Fruit fly (Drosophila melanogaster) whole organism, embryonic: Measurements from ENCODE around the gene Pig1.

Experiments used
- ATbp ChIP-seq: fragments of 200-800 bp; sonication (Bioruptor generic); optimal IDR thresholded peaks from 2 replicates; lab custom pipeline; 2017; ENCODE audit warnings: missing biosample characterization, mild to moderate bottlenecking, missing genetic modification characterization, missing genetic modification reagents
- CG1024 ChIP-seq: fragments of 200-800 bp; sonication (Bioruptor generic); IDR thresholded peaks from 2 replicates; pipeline ENCODE4 v1.3.6; 2022; ENCODE audit warnings: missing biosample characterization, missing genetic modification characterization
- CG10321 ChIP-seq: fragments of 200-800 bp; sonication (Bioruptor generic); IDR thresholded peaks from 2 replicates; pipeline ENCODE4 v1.3.6; 2022; ENCODE audit warnings: missing biosample characterization, missing genetic modification characterization
- CG11456 ChIP-seq: fragments of 200-800 bp; sonication (Bioruptor generic); IDR thresholded peaks from 3 replicates; pipeline ENCODE4 v1.3.6; 2022; ENCODE audit warnings: missing biosample characterization, missing genetic modification characterization
- CG12155 ChIP-seq: fragments of 200-800 bp; sonication (Bioruptor generic); optimal IDR thresholded peaks from 3 replicates; lab custom pipeline; 2016; ENCODE audit warnings: missing biosample characterization, missing genetic modification characterization
- CG12659 ChIP-seq: fragments of 200-800 bp; sonication (Bioruptor generic); optimal IDR thresholded peaks from 3 replicates; lab custom pipeline; 2017; ENCODE audit warnings: mild to moderate bottlenecking, missing biosample characterization, missing genetic modification reagents, missing genetic modification characterization
- CG13424 ChIP-seq: fragments of 200-800 bp; sonication (Bioruptor generic); optimal IDR thresholded peaks from 2 replicates; lab custom pipeline; 2019; ENCODE audit warnings: missing biosample characterization, mild to moderate bottlenecking, missing genetic modification characterization, moderate library complexity
- CG14014 ChIP-seq: fragments of 200-800 bp; sonication (Bioruptor generic); IDR thresholded peaks from 2 replicates; pipeline ENCODE4 v1.3.6; 2022; ENCODE audit warnings: missing biosample characterization, missing genetic modification characterization
- CG14860 ChIP-seq: fragments of 200-800 bp; sonication (Bioruptor generic); IDR thresholded peaks from 3 replicates; pipeline ENCODE4 v1.3.6; 2022; ENCODE audit warnings: missing biosample characterization, missing genetic modification characterization; ENCODE audit not compliant: partially characterized antibody
- CG15479 ChIP-seq: fragments of 200-800 bp; sonication (Bioruptor generic); optimal IDR thresholded peaks from 3 replicates; lab custom pipeline; 2019; ENCODE audit warnings: missing biosample characterization, mild to moderate bottlenecking, missing genetic modification characterization, moderate library complexity
- CG16815 ChIP-seq: fragments of 200-800 bp; sonication (Bioruptor generic); optimal IDR thresholded peaks from 3 replicates; lab custom pipeline; 2017; ENCODE audit warnings: missing biosample characterization, mild to moderate bottlenecking, missing genetic modification characterization
- CG18262 ChIP-seq: fragments of 200-800 bp; optimal IDR thresholded peaks from 3 replicates; lab custom pipeline; 2019; ENCODE audit warnings: missing biosample characterization, mild to moderate bottlenecking, missing genetic modification characterization, moderate library complexity
- CG1832 ChIP-seq: fragments of 200-800 bp; sonication (Bioruptor generic); optimal IDR thresholded peaks from 2 replicates; lab custom pipeline; 2017; ENCODE audit warnings: missing biosample characterization, mild to moderate bottlenecking, missing genetic modification characterization, inconsistent platforms
- CG2116 ChIP-seq: fragments of 200-800 bp; sonication (Bioruptor generic); optimal IDR thresholded peaks from 3 replicates; lab custom pipeline; 2018; ENCODE audit warnings: missing biosample characterization, mild to moderate bottlenecking, missing genetic modification characterization
- CG34422 ChIP-seq: fragments of 200-800 bp; sonication (Bioruptor generic); IDR thresholded peaks from 3 replicates; pipeline ENCODE4 v1.3.6; 2022; ENCODE audit warnings: missing biosample characterization, missing genetic modification characterization
- CG3995 ChIP-seq: fragments of 200-800 bp; sonication (Bioruptor generic); optimal IDR thresholded peaks from 3 replicates; lab custom pipeline; 2016; ENCODE audit warnings: missing biosample characterization, missing genetic modification characterization
- CG4424 ChIP-seq: fragments of 200-800 bp; sonication (Bioruptor generic); optimal IDR thresholded peaks from 3 replicates; lab custom pipeline; 2016; ENCODE audit warnings: missing biosample characterization, missing genetic modification characterization
- CG7357 ChIP-seq: fragments of 200-800 bp; sonication (Bioruptor generic); IDR thresholded peaks from 3 replicates; pipeline ENCODE4 v1.3.6; 2022; ENCODE audit warnings: missing biosample characterization, missing genetic modification characterization
- CG7745 ChIP-seq: fragments of 200-800 bp; sonication (Bioruptor generic); optimal IDR thresholded peaks from 2 replicates; lab custom pipeline; 2018; ENCODE audit warnings: missing biosample characterization, mild to moderate bottlenecking, missing genetic modification characterization, moderate library complexity
- CG8290 ChIP-seq, 3 experiments: fragments of 200-800 bp; sonication (Bioruptor generic); optimal IDR thresholded peaks; 2 replicates each; lab custom pipeline; 2016 to 2019; ENCODE audit warnings: missing biosample characterization in 3 of 3, missing genetic modification characterization in 3 of 3, mild to moderate bottlenecking in 2 of 3, moderate library complexity in 1 of 3
- D19A ChIP-seq: fragments of 200-800 bp; optimal IDR thresholded peaks from 3 replicates; lab custom pipeline; 2019; ENCODE audit warnings: missing biosample characterization, mild to moderate bottlenecking, missing genetic modification characterization, moderate library complexity
- Dip3 ChIP-seq: fragments of 200-800 bp; sonication (Bioruptor generic); optimal IDR thresholded peaks from 3 replicates; lab custom pipeline; 2016; ENCODE audit warnings: missing biosample characterization, missing genetic modification characterization
- E2f1 ChIP-seq: fragments of 200-800 bp; sonication (Bioruptor generic); IDR thresholded peaks from 2 replicates; pipeline ENCODE4 v1.3.6; 2022; ENCODE audit warnings: missing biosample characterization, missing genetic modification characterization
- Hand ChIP-seq: fragments of 200-800 bp; sonication (Bioruptor generic); optimal IDR thresholded peaks from 2 replicates; lab custom pipeline; 2017; ENCODE audit warnings: mild to moderate bottlenecking, missing biosample characterization, missing genetic modification reagents, missing genetic modification characterization
- MBD-R2 ChIP-seq: fragments of 200-800 bp; sonication (Bioruptor generic); IDR thresholded peaks from 2 replicates; pipeline ENCODE4 v1.3.6; 2022; ENCODE audit warnings: missing biosample characterization, missing genetic modification characterization
- Opbp ChIP-seq: fragments of 200-800 bp; sonication (Bioruptor generic); IDR thresholded peaks from 3 replicates; pipeline ENCODE4 v1.3.6; 2022; ENCODE audit warnings: missing biosample characterization, missing genetic modification characterization; ENCODE audit not compliant: partially characterized antibody
- Pdp1 ChIP-seq, 2 experiments: fragments of 200-800 bp; sonication (Bioruptor generic); optimal IDR thresholded peaks; 3 replicates each; lab custom pipeline; 2016; ENCODE audit warnings: missing biosample characterization in 2 of 2, missing genetic modification characterization in 2 of 2, mild to moderate bottlenecking in 1 of 2, moderate library complexity in 1 of 2
- Stat92E ChIP-seq, 3 experiments: fragments of >200 bp in 2 of 3; fragments of 200-800 bp in 1 of 3; sonication (Bioruptor generic) in 1 of 3; optimal IDR thresholded peaks; 2 replicates each; lab custom pipeline; 2017 to 2019; ENCODE audit warnings: missing biosample characterization in 3 of 3, missing genetic modification characterization in 3 of 3, mild to moderate bottlenecking in 1 of 3, moderate library complexity in 1 of 3
- Tbp ChIP-seq: fragments of >200 bp; optimal IDR thresholded peaks from 2 replicates; lab custom pipeline; 2018; ENCODE audit warnings: missing biosample characterization, missing genetic modification characterization
- Xrp1 ChIP-seq: fragments of 200-800 bp; sonication (Bioruptor generic); IDR thresholded peaks from 2 replicates; pipeline ENCODE4 v1.3.6; 2022; ENCODE audit warnings: missing biosample characterization, missing genetic modification characterization
- ap ChIP-seq: fragments of 200-800 bp; sonication (Bioruptor generic); IDR thresholded peaks from 2 replicates; pipeline ENCODE4 v1.3.6; 2022; ENCODE audit warnings: missing biosample characterization, missing genetic modification characterization
- bowl ChIP-seq: fragments of 200-800 bp; sonication (Bioruptor generic); IDR thresholded peaks from 2 replicates; pipeline ENCODE4 v1.3.6; 2022; ENCODE audit warnings: missing biosample characterization, missing genetic modification characterization
- caup ChIP-seq: fragments of 200-800 bp; sonication (Bioruptor generic); optimal IDR thresholded peaks from 3 replicates; lab custom pipeline; 2017; ENCODE audit warnings: missing biosample characterization, mild to moderate bottlenecking, missing genetic modification characterization, moderate library complexity; ENCODE audit not compliant: severe bottlenecking
- chn ChIP-seq: fragments of 200-800 bp; sonication (Bioruptor generic); optimal IDR thresholded peaks from 2 replicates; lab custom pipeline; 2016; ENCODE audit warnings: missing biosample characterization, missing genetic modification characterization
- corto ChIP-seq: fragments of 200-800 bp; sonication (Bioruptor generic); optimal IDR thresholded peaks from 2 replicates; lab custom pipeline; 2016; ENCODE audit warnings: missing biosample characterization, mild to moderate bottlenecking, missing genetic modification characterization, moderate library complexity
- crp ChIP-seq, 2 experiments: fragments of 200-800 bp; sonication (Bioruptor generic); optimal IDR thresholded peaks; 2 replicates in 1 of 2; 3 replicates in 1 of 2; lab custom pipeline; 2017; ENCODE audit warnings: missing biosample characterization in 2 of 2, missing genetic modification characterization in 2 of 2, mild to moderate bottlenecking in 1 of 2, moderate library complexity in 1 of 2
- disco-r ChIP-seq: fragments of 200-800 bp; sonication (Bioruptor generic); optimal IDR thresholded peaks from 2 replicates; lab custom pipeline; 2016; ENCODE audit warnings: missing biosample characterization, missing genetic modification characterization
- dpn ChIP-seq, 2 experiments: fragments of 200-800 bp; sonication (Bioruptor generic); optimal IDR thresholded peaks; 3 replicates each; lab custom pipeline; 2016; ENCODE audit warnings: missing biosample characterization in 2 of 2, missing genetic modification characterization in 2 of 2
- fd64A ChIP-seq: fragments of 200-800 bp; sonication (Bioruptor generic); optimal IDR thresholded peaks from 3 replicates; lab custom pipeline; 2018; ENCODE audit warnings: missing biosample characterization, mild to moderate bottlenecking, missing genetic modification characterization
- gcm2 ChIP-seq: fragments of 200-800 bp; sonication (Bioruptor generic); optimal IDR thresholded peaks from 2 replicates; lab custom pipeline; 2016; ENCODE audit warnings: missing biosample characterization, missing genetic modification characterization
- kay ChIP-seq: fragments of 200-800 bp; sonication (Bioruptor generic); optimal IDR thresholded peaks from 2 replicates; lab custom pipeline; 2016; ENCODE audit warnings: missing biosample characterization, missing genetic modification characterization
- luna ChIP-seq: fragments of 200-800 bp; sonication (Bioruptor generic); optimal IDR thresholded peaks from 2 replicates; lab custom pipeline; 2016; ENCODE audit warnings: missing biosample characterization, missing genetic modification characterization
- mirr ChIP-seq: fragments of 200-800 bp; sonication (Bioruptor generic); optimal IDR thresholded peaks from 3 replicates; lab custom pipeline; 2018; ENCODE audit warnings: missing biosample characterization, mild to moderate bottlenecking, missing genetic modification characterization
- psq ChIP-seq: fragments of 200-800 bp; sonication (Bioruptor generic); optimal IDR thresholded peaks from 2 replicates; lab custom pipeline; 2017; ENCODE audit warnings: missing biosample characterization, missing genetic modification characterization
- sc ChIP-seq, 3 experiments: fragments of >200 bp in 2 of 3; fragments of 200-800 bp in 1 of 3; sonication (Bioruptor generic) in 1 of 3; optimal IDR thresholded peaks; 2 replicates in 2 of 3; 3 replicates in 1 of 3; lab custom pipeline; 2017; ENCODE audit warnings: mild to moderate bottlenecking in 1 of 3, missing biosample characterization in 1 of 3, missing genetic modification characterization in 1 of 3, missing genetic modification reagents in 1 of 3
- sd ChIP-seq: fragments of 200-800 bp; sonication (Bioruptor generic); optimal IDR thresholded peaks from 3 replicates; lab custom pipeline; 2018; ENCODE audit warnings: missing biosample characterization, mild to moderate bottlenecking, missing genetic modification characterization, moderate library complexity

Gene Pig1

DNA sequence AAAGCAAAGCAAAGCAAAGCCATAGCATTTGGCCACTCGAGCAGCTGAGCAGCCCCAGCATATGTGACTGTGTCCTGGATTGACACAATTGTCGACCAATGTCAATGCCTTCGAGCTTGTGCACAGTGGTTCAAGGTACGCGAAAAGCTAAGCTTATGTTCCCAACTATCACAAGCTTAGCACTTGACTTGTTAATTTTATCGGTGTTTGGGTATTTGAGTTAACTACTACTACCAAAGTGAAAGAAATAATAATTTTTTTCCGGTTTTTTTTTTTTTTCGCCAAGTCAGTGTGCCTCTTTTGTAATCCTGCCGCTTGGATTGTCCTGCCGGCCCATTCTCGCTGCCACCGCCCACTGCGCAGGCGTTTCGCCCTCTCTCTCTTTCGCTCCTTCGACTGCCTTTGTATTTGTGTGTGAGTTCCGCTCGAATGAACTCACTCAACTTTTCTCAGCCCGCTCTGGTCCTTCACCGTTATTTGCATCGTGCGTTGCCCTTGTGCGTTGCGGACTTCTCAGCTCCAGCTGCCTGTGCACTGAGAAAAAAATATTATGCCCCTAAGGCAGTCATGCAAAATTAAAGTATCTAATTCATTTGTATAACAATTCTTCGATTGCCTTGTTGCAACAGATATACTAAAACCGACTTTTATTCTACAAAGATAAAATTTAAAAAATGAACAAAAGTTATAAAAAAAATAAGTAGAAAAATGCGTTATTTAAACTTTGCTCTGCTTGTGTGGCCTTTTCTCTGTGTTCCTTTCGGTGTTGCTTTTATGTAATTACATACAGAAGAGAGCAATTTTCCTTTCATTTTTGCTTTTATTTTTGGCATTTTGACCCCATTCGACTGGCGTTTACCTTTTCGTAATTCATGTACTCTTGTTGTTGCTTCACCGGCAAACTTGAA is 42.9 kb downstream of the Pig1 start (continued):
- no peak for TF ChIP-seq CG8290 (GFP tag; optimal IDR thresholded peaks at IDR 0.05; lab: Kevin White, UChicago)
- peak in 1 of 2 experiments; percentile 63 for TF ChIP-seq CG8290 (tag; optimal IDR thresholded peaks at IDR 0.05; lab: Kevin White, UChicago)
- TF ChIP-seq CG7745 = no peak
- TF ChIP-seq sd (tag; lab: Kevin White, UChicago) = peak; percentile 8
- TF ChIP-seq caup (GFP tag; lab: Kevin White, UChicago) = peak; percentile 64
- TF ChIP-seq CG16815 (GFP tag; lab: Kevin White, UChicago) = peak; percentile 4
- no peak for TF ChIP-seq psq (GFP tag; lab: Kevin White, UChicago)
- TF ChIP-seq CG14014 (GFP tag; lab: Robert Waterston, UW) = peak; percentile 78
- TF ChIP-seq E2f1 (GFP tag; lab: Robert Waterston, UW) = peak; percentile 73
- TF ChIP-seq ATbp = peak; percentile 46
- TF ChIP-seq CG13424 (tag; lab: Kevin White, UChicago) = peak; percentile 64
- TF ChIP-seq disco-r (GFP tag; lab: Kevin White, UChicago) = peak; percentile 25
- TF ChIP-seq CG34422 = peak; percentile 62; the same call in 2 of the 3 replicates
- TF ChIP-seq Pdp1 (GFP tag; optimal IDR thresholded peaks at IDR 0.05; lab: Kevin White, UChicago) = peak; percentile 63 to 66
- TF ChIP-seq CG11456 (GFP tag; lab: Robert Waterston, UW) = peak; percentile 68; the same call in 2 of the 3 replicates
- peak; percentile 45 for TF ChIP-seq CG12659 (GFP tag; lab: Kevin White, UChicago)
- TF ChIP-seq CG10321 = no peak; the same call in 1 of the 2 replicates
- no peak for TF ChIP-seq CG2116 (GFP tag; lab: Kevin White, UChicago)
- TF ChIP-seq Xrp1 = peak; percentile 78
- TF ChIP-seq sc (optimal IDR thresholded peaks at IDR 0.05; lab: Kevin White, UChicago) = no peak
- no peak for TF ChIP-seq sc (GFP tag; optimal IDR thresholded peaks at IDR 0.05; lab: Kevin White, UChicago)
- TF ChIP-seq dpn (GFP tag; optimal IDR thresholded peaks at IDR 0.05; lab: Kevin White, UChicago) = peak; percentile 61 to 70
- TF ChIP-seq CG1832 (GFP tag; lab: Kevin White, UChicago) = no peak
- TF ChIP-seq CG15479 (GFP tag; lab: Kevin White, UChicago) = no peak
- no peak for TF ChIP-seq Opbp
- TF ChIP-seq ap (GFP tag; lab: Robert Waterston, UW) = peak; percentile 42
- no peak for TF ChIP-seq Stat92E (GFP tag; optimal IDR thresholded peaks at IDR 0.05; lab: Kevin White, UChicago)
- peak; percentile 37; the same call in 1 of the 2 replicates for TF ChIP-seq MBD-R2
- TF ChIP-seq chn (GFP tag; lab: Kevin White, UChicago) = peak; percentile 47
- peak; percentile 3 for TF ChIP-seq mirr (GFP tag; lab: Kevin White, UChicago)
- TF ChIP-seq fd64A (GFP tag; lab: Kevin White, UChicago) = no peak
- TF ChIP-seq CG4424 (GFP tag; lab: Kevin White, UChicago) = peak; percentile 56
- peak; percentile 11 for TF ChIP-seq CG18262 (tag; lab: Kevin White, UChicago)
- peak; percentile 28 for TF ChIP-seq kay
- TF ChIP-seq CG12155 (GFP tag; lab: Kevin White, UChicago) = peak; percentile 40
- TF ChIP-seq crp (GFP tag; optimal IDR thresholded peaks at IDR 0.05; lab: Kevin White, UChicago) = peak in 1 of 2 experiments; percentile 12
- peak; percentile 41; the same call in 1 of the 2 replicates for TF ChIP-seq bowl
- peak; percentile 79 for TF ChIP-seq Hand (GFP tag; lab: Kevin White, UChicago)
- peak; percentile 11 for TF ChIP-seq D19A (tag; lab: Kevin White, UChicago)
- no peak for TF ChIP-seq CG14860 (GFP tag; lab: Robert Waterston, UW)
- peak; percentile 45; the same call in 1 of the 2 replicates for TF ChIP-seq CG1024 (GFP tag; lab: Robert Waterston, UW)
- TF ChIP-seq CG3995 = no peak
- TF ChIP-seq Tbp (GFP tag; lab: Kevin White, UChicago) = no peak
- no peak for TF ChIP-seq corto (GFP tag; lab: Kevin White, UChicago)
- peak; percentile 55 for TF ChIP-seq Dip3 (GFP tag; lab: Kevin White, UChicago)
- peak; percentile 57; the same call in 2 of the 3 replicates for TF ChIP-seq CG7357 (GFP tag; lab: Robert Waterston, UW)
- peak; percentile 37 for TF ChIP-seq gcm2
- TF ChIP-seq luna (GFP tag; lab: Kevin White, UChicago) = no peak
